Worm (Caenorhabditis elegans) whole organism, early embryonic: ENCODE results near the gene R07A4.4.

Experiments used
- B0310.2 ChIP-seq: sonication (generic microtip); optimal IDR thresholded peaks from 2 replicates; lab custom pipeline; 2016; ENCODE audit warnings: mild to moderate bottlenecking, missing genetic modification characterization, missing compliant biosample characterization
- F13C5.2 ChIP-seq: sonication (generic microtip); optimal IDR thresholded peaks from 2 replicates; lab custom pipeline; 2017; ENCODE audit warnings: mild to moderate bottlenecking, missing genetic modification characterization, inconsistent platforms, missing compliant biosample characterization
- aly-1 ChIP-seq: sonication (generic microtip); optimal IDR thresholded peaks from 2 replicates; lab custom pipeline; 2016; ENCODE audit warnings: missing genetic modification characterization, missing compliant biosample characterization
- ama-1 ChIP-seq: fragments of 150-350 bp; optimal IDR thresholded peaks from 2 replicates; lab custom pipeline; 2014
- ceh-13 ChIP-seq: fragments of 200-800 bp; sonication (Bioruptor generic); optimal IDR thresholded peaks from 2 replicates; lab custom pipeline; 2018; ENCODE audit warnings: mild to moderate bottlenecking, missing genetic modification characterization, missing compliant biosample characterization
- ceh-36 ChIP-seq: sonication (generic microtip); optimal IDR thresholded peaks from 2 replicates; lab custom pipeline; 2016; ENCODE audit warnings: missing genetic modification characterization, inconsistent platforms, missing compliant biosample characterization
- ets-7 ChIP-seq: sonication (generic microtip); optimal IDR thresholded peaks from 2 replicates; lab custom pipeline; 2016; ENCODE audit warnings: missing genotype, missing genetic modification characterization, missing compliant biosample characterization
- flt-1 ChIP-seq: fragments of 200-800 bp; sonication (Bioruptor generic); IDR thresholded peaks from 2 replicates; pipeline ENCODE4 v1.3.6; 2022; ENCODE audit warnings: missing genetic modification characterization, missing compliant biosample characterization
- hmbx-1 ChIP-seq: sonication (generic microtip); optimal IDR thresholded peaks from 2 replicates; lab custom pipeline; 2016; ENCODE audit warnings: mild to moderate bottlenecking, missing genetic modification characterization, missing compliant biosample characterization
- hmg-4 ChIP-seq: fragments of 200-800 bp; sonication (Bioruptor generic); optimal IDR thresholded peaks from 2 replicates; lab custom pipeline; 2018; ENCODE audit warnings: mild to moderate bottlenecking, missing genetic modification characterization, missing compliant biosample characterization
- hnd-1 ChIP-seq: sonication (generic microtip); optimal IDR thresholded peaks from 2 replicates; lab custom pipeline; 2016; ENCODE audit warnings: missing genetic modification characterization, missing compliant biosample characterization
- pes-1 ChIP-seq: fragments of 200-800 bp; sonication (Bioruptor generic); IDR thresholded peaks from 2 replicates; pipeline ENCODE4 v1.3.6; 2022; ENCODE audit warnings: missing genetic modification reagents, missing genetic modification characterization, missing compliant biosample characterization
- scrt-1 ChIP-seq: fragments of 200-800 bp; sonication (Bioruptor generic); IDR thresholded peaks from 2 replicates; pipeline ENCODE4 v1.3.6; 2022; ENCODE audit warnings: missing genetic modification characterization, missing compliant biosample characterization
- sea-1 ChIP-seq: fragments of 200-800 bp; sonication (Bioruptor generic); conservative IDR thresholded peaks from 2 replicates; pipeline ENCODE4 v1.3.6; 2022; ENCODE audit warnings: missing genetic modification characterization, missing compliant biosample characterization
- tbx-11 ChIP-seq: fragments of 200-800 bp; sonication (Bioruptor generic); IDR thresholded peaks from 2 replicates; pipeline ENCODE4 v1.3.6; 2022; ENCODE audit warnings: missing genetic modification characterization, missing compliant biosample characterization
- tbx-37 ChIP-seq: fragments of 200-800 bp; sonication (Bioruptor generic); conservative IDR thresholded peaks from 2 replicates; pipeline ENCODE4 v1.3.6; 2022; ENCODE audit warnings: missing genetic modification reagents, missing genetic modification characterization, missing compliant biosample characterization
- tra-4 ChIP-seq: sonication (generic microtip); optimal IDR thresholded peaks from 2 replicates; lab custom pipeline; 2017; ENCODE audit warnings: missing genetic modification characterization, missing compliant biosample characterization

R07A4.4 gene

DNA sequence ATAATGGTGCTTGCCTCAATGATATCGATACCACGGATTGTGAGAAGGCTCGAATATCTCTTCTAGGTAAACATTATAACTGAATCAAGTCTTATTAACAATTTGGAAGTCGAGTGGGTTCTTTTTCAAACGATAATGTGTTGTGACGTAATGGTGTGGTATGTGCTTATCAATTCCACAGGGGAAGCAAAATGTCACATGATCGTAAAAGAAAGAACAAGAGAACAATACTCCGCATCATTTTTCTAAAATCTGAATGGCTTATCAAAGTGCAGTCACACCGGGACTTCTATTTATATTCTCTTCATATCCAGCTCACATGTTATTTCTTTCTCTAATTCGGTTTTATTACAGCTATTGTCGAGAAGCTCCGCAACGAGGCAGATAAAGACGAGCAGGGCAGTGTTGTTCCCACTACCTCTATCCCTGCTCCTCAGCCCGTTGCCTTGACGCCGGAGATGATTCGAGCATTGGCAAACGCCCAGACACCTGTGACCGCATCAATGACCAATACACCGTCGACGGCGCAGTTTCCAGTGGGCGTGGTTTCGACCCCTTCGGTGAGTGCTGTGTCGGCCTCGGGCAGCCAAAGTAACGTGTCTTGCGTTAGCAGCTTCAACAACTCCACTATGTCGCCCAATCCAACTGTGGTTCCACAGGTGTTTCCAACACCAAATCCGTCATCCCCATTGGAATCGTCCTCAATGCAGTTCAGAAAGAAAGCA is 23.2 kb upstream of the R07A4.4 start:
- TF ChIP-seq aly-1 (tag; lab: Kevin White, UChicago) = no peak
- TF ChIP-seq ceh-13 (GFP tag; lab: Kevin White, UChicago) = no peak
- TF ChIP-seq pes-1 (GFP tag; lab: Robert Waterston, UW) = no peak
- no peak for TF ChIP-seq tra-4 (tag; lab: Kevin White, UChicago)
- TF ChIP-seq B0310.2 (tag; lab: Kevin White, UChicago) = no peak
- TF ChIP-seq flt-1 = no peak
- no peak for TF ChIP-seq ets-7 (tag; lab: Kevin White, UChicago)
- no peak for TF ChIP-seq ama-1 (lab: Kevin White, UChicago)
- no peak for TF ChIP-seq F13C5.2 (tag; lab: Kevin White, UChicago)
- TF ChIP-seq scrt-1 (GFP tag; lab: Robert Waterston, UW) = no peak

DNA sequence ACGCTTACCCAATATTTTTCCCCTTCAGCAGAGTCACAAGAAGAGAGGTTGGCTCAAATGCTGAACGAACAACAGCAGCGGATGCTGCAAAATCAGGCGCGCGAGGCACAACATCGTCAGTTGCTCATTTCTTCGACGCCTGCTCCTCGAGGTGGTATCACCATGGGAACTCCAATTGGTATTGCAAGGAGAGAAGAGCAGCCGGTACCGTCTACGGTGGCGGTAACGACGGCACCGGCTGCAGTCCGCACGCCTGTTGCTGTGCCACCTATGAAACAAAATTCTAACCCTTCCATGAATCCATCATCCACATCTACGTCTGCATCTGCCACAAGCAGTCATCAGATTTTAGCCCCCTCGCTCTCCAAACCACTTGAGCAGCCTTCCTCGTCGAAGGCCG is 17.4 kb upstream of the R07A4.4 start:
- no peak for TF ChIP-seq ceh-36 (tag; lab: Kevin White, UChicago)

DNA sequence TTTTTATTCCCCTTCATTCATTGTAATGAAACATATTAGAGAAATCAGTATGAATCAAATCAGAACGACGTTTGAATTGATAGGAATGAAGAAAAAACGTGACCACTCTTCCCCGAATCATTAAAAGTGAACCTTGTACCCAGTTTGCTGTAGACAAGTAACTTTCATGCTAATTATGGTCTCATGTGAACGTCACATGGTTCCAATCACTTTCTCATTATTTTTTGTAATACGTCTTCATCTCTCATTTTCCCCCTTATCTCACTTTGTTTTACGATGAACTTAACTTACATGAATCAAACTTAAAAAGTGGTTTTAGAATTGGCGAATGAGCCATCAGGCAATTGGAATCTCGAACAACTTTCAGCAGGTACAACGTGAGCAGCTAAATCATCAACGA is 15.3 kb upstream of the R07A4.4 start:
- TF ChIP-seq B0310.2 (tag; lab: Kevin White, UChicago) (no peak), tbx-37 (GFP tag; lab: Robert Waterston, UW) (no peak), pes-1 (GFP tag; lab: Robert Waterston, UW) (no peak), ceh-36 (tag; lab: Kevin White, UChicago) (no peak)

DNA sequence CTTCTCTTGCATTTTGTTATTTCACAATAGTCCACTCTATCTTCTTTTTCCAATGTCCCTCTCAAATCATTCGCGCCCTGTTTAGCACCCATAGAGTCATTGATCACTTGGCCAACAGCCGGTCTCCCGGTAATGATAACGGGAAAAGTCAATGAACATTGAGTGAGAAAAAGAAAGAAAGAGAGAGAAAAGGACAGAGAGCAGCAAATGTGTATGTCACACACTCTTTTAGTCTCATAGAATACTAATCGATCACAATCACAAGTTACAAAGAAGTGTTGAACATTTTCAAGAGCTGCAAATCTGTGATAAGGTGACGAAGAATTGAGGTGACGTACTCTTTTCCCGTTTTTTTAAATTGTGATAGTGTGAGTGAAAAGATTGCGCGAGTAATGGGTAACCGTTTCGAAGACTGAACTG is 14.7 kb upstream of the R07A4.4 start:
- TF ChIP-seq tra-4 (tag; lab: Kevin White, UChicago) (no peak), pes-1 (GFP tag; lab: Robert Waterston, UW) (no peak), hmg-4 (GFP tag; lab: Kevin White, UChicago) (no peak), B0310.2 (tag; lab: Kevin White, UChicago) (no peak), sea-1 (GFP tag; lab: Robert Waterston, UW) (no peak), flt-1 (no peak), ceh-13 (GFP tag; lab: Kevin White, UChicago) (no peak), F13C5.2 (tag; lab: Kevin White, UChicago) (no peak)

DNA sequence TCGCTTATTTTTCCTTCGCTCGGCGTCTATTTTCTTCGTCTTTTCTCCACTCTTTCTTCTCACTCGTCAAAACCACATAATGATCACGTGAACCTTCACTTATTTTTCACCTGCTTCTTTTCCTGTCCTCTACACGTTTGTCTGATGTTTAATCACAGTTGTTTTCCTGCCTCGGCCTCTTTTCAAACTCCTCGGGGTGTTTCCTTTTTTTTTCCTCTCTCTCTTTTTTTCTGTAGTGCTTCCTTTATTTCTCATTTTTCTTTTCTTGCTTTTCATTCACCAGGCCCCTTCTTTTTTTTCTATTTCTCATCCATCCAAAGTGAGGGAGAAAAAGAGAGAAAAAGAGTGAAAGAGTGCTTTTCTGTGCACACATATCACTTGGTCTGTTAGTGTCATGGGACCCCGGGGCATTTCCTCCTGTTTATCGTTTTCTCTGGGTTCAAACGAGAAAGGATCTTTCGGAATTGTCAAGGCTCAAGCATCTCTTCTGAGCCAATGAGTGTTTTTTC is 13.5 kb upstream of the R07A4.4 start:
- TF ChIP-seq tbx-37 (GFP tag; lab: Robert Waterston, UW) (no peak), B0310.2 (tag; lab: Kevin White, UChicago) (no peak), ceh-13 (GFP tag; lab: Kevin White, UChicago) (no peak), hmg-4 (GFP tag; lab: Kevin White, UChicago) (no peak), hnd-1 (tag; lab: Kevin White, UChicago) (no peak), ets-7 (tag; lab: Kevin White, UChicago) (no peak), tra-4 (tag; lab: Kevin White, UChicago) (no peak), hmbx-1 (no peak), F13C5.2 (tag; lab: Kevin White, UChicago) (no peak), aly-1 (tag; lab: Kevin White, UChicago) (no peak), tbx-11 (GFP tag; lab: Robert Waterston, UW) (no peak), pes-1 (GFP tag; lab: Robert Waterston, UW) (no peak), sea-1 (GFP tag; lab: Robert Waterston, UW) (no peak), scrt-1 (GFP tag; lab: Robert Waterston, UW) (no peak), flt-1 (no peak), ama-1 (lab: Kevin White, UChicago) (no peak), ceh-36 (tag; lab: Kevin White, UChicago) (no peak)

DNA sequence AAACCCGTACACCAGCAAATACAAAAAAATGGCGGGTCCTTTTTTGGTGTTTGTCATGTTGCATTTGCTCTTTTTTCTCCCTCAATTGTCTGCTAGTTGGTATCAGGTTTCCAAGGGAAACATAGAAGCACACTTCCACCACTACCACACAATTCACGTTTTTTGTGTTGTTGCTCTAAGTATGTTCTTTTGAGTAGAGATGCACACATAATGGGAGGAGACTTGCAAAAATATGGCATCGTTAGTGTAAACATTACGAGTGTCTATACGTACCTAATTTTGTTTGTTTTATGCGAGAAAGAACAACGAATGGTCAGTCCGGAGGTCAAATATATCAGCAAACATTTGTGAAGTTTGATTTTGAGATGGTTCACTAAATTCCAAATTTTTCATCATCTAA is 12.5 kb upstream of the R07A4.4 start:
- TF ChIP-seq tbx-11 (GFP tag; lab: Robert Waterston, UW) (no peak), sea-1 (GFP tag; lab: Robert Waterston, UW) (peak; percentile 46; the same call in 1 of the 2 replicates)

DNA sequence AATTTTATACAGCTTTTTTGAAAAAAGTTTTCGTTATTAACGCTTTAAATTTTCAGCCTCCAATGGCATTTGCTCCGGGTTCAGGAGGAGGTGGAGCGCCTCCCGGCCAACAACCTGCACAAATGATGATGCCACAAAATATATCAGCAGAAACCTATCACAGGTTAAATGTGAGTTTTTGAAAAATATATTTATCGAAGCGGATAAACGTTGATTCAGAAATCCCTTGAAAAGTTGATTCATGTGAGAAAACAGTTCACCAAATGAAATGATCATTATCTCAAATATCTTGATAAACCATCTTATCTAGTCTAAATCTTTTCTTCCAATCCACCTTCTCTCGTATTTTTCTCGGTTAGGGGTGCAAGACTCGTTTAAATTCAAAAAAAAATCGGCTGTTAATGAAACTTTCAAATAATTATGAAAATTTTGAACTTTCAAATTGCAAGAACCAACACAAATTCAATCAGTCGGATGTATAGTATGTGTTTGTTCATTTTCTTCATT is 11.8 kb upstream of the R07A4.4 start, which contains the start of gene sma-9:
Gene sma-9 (plus strand): TSS at position 51 of the 507 bp plus-strand sequence.
- TF ChIP-seq hmbx-1 (no peak), B0310.2 (tag; lab: Kevin White, UChicago) (no peak), flt-1 (no peak), scrt-1 (GFP tag; lab: Robert Waterston, UW) (no peak), ama-1 (lab: Kevin White, UChicago) (no peak), tbx-11 (GFP tag; lab: Robert Waterston, UW) (no peak), hnd-1 (tag; lab: Kevin White, UChicago) (no peak)
